Worm (Caenorhabditis elegans): ENCODE results near the gene C53A5.17.

C53A5.17 gene

ce11 chrV:14493665-14494064 is 27.2 kb downstream of the C53A5.17 start:
- TF ChIP-seq fos-1 (tag; optimal IDR thresholded peaks at IDR 0.05) (no peak), ztf-11 (tag; optimal IDR thresholded peaks at IDR 0.05) (no peak), unc-39 (tag; optimal IDR thresholded peaks at IDR 0.05) (no peak)

- TF ChIP-seq ZK546.5 (tag; optimal IDR thresholded peaks at IDR 0.05) (no peak), ama-1 (optimal IDR thresholded peaks at IDR 0.05) (no peak), aly-2 (tag; optimal IDR thresholded peaks at IDR 0.05) (no peak), nhr-77 (tag; optimal IDR thresholded peaks at IDR 0.05) (no peak)
Observed at ce11 chrV:14491097-14491496, 29.8 kb downstream of the C53A5.17 start.

ce11 chrV:14484582-14484981 is 36.3 kb downstream of the C53A5.17 start, which contains the start of gene R02D5.4:
TSS of gene R02D5.4 (minus strand) at chrV:14484682.
- TF ChIP-seq nhr-77 (tag; optimal IDR thresholded peaks at IDR 0.05), result no peak
- no peak for TF ChIP-seq sma-3 (GFP tag; optimal IDR thresholded peaks at IDR 0.05)
- no peak for TF ChIP-seq blmp-1 (tag; optimal IDR thresholded peaks at IDR 0.05; ENCODE audit: insufficient read depth)
- TF ChIP-seq F13H6.1 (tag; optimal IDR thresholded peaks at IDR 0.05), result no peak
- TF ChIP-seq ama-1 (optimal IDR thresholded peaks at IDR 0.05), result no peak
- no peak for TF ChIP-seq Y55F3AM.14 (GFP tag; optimal IDR thresholded peaks at IDR 0.05)
- no peak for TF ChIP-seq elt-1 (tag; optimal IDR thresholded peaks at IDR 0.05)

- peak; percentile 96 for TF ChIP-seq fos-1 (tag; optimal IDR thresholded peaks at IDR 0.05)
- TF ChIP-seq mdl-1 (tag; optimal IDR thresholded peaks at IDR 0.05), result no peak
- no peak for TF ChIP-seq unc-62 (GFP tag; optimal IDR thresholded peaks at IDR 0.05)
- TF ChIP-seq blmp-1 (tag; optimal IDR thresholded peaks at IDR 0.05; ENCODE audit: insufficient read depth), result no peak
- peak; percentile 61 for TF ChIP-seq skn-1 (tag; optimal IDR thresholded peaks at IDR 0.05)
Observed at ce11 chrV:14482728-14483210, 38.1 kb downstream of the C53A5.17 start, which contains the start of gene R02D5.3. TSS of gene R02D5.3 (plus strand) at chrV:14483160.

- TF ChIP-seq mbf-1 (tag; optimal IDR thresholded peaks at IDR 0.05), result no peak
- TF ChIP-seq ceh-16 (tag; optimal IDR thresholded peaks at IDR 0.05), result no peak
- no peak for TF ChIP-seq nhr-25 (tag; optimal IDR thresholded peaks at IDR 0.05)
- TF ChIP-seq mab-5 (tag; optimal IDR thresholded peaks at IDR 0.05), result no peak
- TF ChIP-seq lin-11 (tag; optimal IDR thresholded peaks at IDR 0.05), result no peak
- TF ChIP-seq blmp-1 (tag; optimal IDR thresholded peaks at IDR 0.05; ENCODE audit: insufficient read depth), result no peak
- no peak for TF ChIP-seq C34F6.9 (tag; optimal IDR thresholded peaks at IDR 0.05)
- TF ChIP-seq dmd-4 (tag; optimal IDR thresholded peaks at IDR 0.05), result no peak
- TF ChIP-seq fos-1 (tag; optimal IDR thresholded peaks at IDR 0.05), result no peak
Observed at ce11 chrV:14481987-14482386, 38.9 kb downstream of the C53A5.17 start, which contains the start of gene R02D5.10. TSS of gene R02D5.10 (plus strand) at chrV:14482287.

ce11 chrV:14481401-14481800 is 39.5 kb downstream of the C53A5.17 start, which contains the start of gene R02D5.7:
TSS of gene R02D5.7 (minus strand) at chrV:14481501.
- TF ChIP-seq lin-11 (tag; optimal IDR thresholded peaks at IDR 0.05), result no peak
- no peak for TF ChIP-seq ama-1 (optimal IDR thresholded peaks at IDR 0.05)
- no peak for TF ChIP-seq ztf-1 (GFP tag; conservative IDR thresholded peaks at IDR 0.05)
- no peak for TF ChIP-seq nhr-11 (tag; optimal IDR thresholded peaks at IDR 0.05)
- TF ChIP-seq sem-4 (tag; optimal IDR thresholded peaks at IDR 0.05), result no peak
- no peak for TF ChIP-seq lsy-2 (tag; optimal IDR thresholded peaks at IDR 0.05)
- no peak for TF ChIP-seq nhr-10 (tag; optimal IDR thresholded peaks at IDR 0.05)
- no peak for TF ChIP-seq nhr-6 (tag; optimal IDR thresholded peaks at IDR 0.05)
- no peak for TF ChIP-seq ceh-82 (tag; optimal IDR thresholded peaks at IDR 0.05)
- TF ChIP-seq snpc-4 (tag; optimal IDR thresholded peaks at IDR 0.05), result no peak

ce11 chrV:14480533-14480932 is 40.4 kb downstream of the C53A5.17 start:
- TF ChIP-seq nhr-77 (tag; optimal IDR thresholded peaks at IDR 0.05) (no peak), elt-3 (tag; optimal IDR thresholded peaks at IDR 0.05) (no peak), fos-1 (tag; optimal IDR thresholded peaks at IDR 0.05) (no peak), lin-11 (tag; optimal IDR thresholded peaks at IDR 0.05) (no peak)

Data from whole organism, L2 larva.